Worm (Caenorhabditis elegans) whole organism, late embryonic: ENCODE data around the gene bus-18.

Source experiments
- T23F11.4 ChIP-seq: fragments of 200-800 bp; sonication (Bioruptor generic); optimal IDR thresholded peaks from 2 replicates; lab custom pipeline; 2018; ENCODE audit warnings: mild to moderate bottlenecking, missing genetic modification characterization, missing compliant biosample characterization
- ama-1 ChIP-seq: fragments of 150-350 bp; optimal IDR thresholded peaks from 2 replicates; lab custom pipeline; 2014
- ceh-14 ChIP-seq: sonication (generic microtip); optimal IDR thresholded peaks from 2 replicates; lab custom pipeline; 2016; ENCODE audit warnings: missing genotype, missing genetic modification characterization, missing compliant biosample characterization
- ceh-22 ChIP-seq: sonication (generic microtip); optimal IDR thresholded peaks from 2 replicates; lab custom pipeline; 2017; ENCODE audit warnings: missing biosample characterization, missing genetic modification characterization
- ceh-31 ChIP-seq: sonication (generic microtip); optimal IDR thresholded peaks from 2 replicates; lab custom pipeline; 2016; ENCODE audit warnings: missing genetic modification characterization, missing compliant biosample characterization
- dmd-4 ChIP-seq: sonication (generic microtip); optimal IDR thresholded peaks from 2 replicates; lab custom pipeline; 2016; ENCODE audit warnings: borderline replicate concordance, missing genetic modification characterization, missing compliant biosample characterization
- lim-6 ChIP-seq: sonication (generic microtip); optimal IDR thresholded peaks from 2 replicates; lab custom pipeline; 2016; ENCODE audit warnings: missing genetic modification characterization, missing compliant biosample characterization
- nfya-1 ChIP-seq: sonication (generic microtip); optimal IDR thresholded peaks from 2 replicates; lab custom pipeline; 2017; ENCODE audit warnings: missing genetic modification characterization, mild to moderate bottlenecking, missing compliant biosample characterization, antibody characterized with exemption, moderate library complexity
- nhr-11 ChIP-seq: fragments of 150-350 bp; optimal IDR thresholded peaks from 2 replicates; lab custom pipeline; 2014; ENCODE audit warnings: missing biosample characterization, missing genetic modification characterization
- odd-2 ChIP-seq: sonication (generic microtip); optimal IDR thresholded peaks from 2 replicates; lab custom pipeline; 2017; ENCODE audit warnings: antibody characterized with exemption, mild to moderate bottlenecking, missing genetic modification characterization, missing compliant biosample characterization
- pag-3 ChIP-seq: sonication (generic microtip); optimal IDR thresholded peaks from 2 replicates; lab custom pipeline; 2016; ENCODE audit warnings: missing compliant biosample characterization, missing genetic modification characterization, borderline replicate concordance
- tbx-2 ChIP-seq: sonication (generic microtip); optimal IDR thresholded peaks from 2 replicates; lab custom pipeline; 2016; ENCODE audit warnings: missing genetic modification characterization, missing compliant biosample characterization
- unc-42 ChIP-seq: sonication (generic microtip); optimal IDR thresholded peaks from 2 replicates; lab custom pipeline; 2016; ENCODE audit warnings: missing genotype, missing genetic modification characterization, missing compliant biosample characterization

DNA sequence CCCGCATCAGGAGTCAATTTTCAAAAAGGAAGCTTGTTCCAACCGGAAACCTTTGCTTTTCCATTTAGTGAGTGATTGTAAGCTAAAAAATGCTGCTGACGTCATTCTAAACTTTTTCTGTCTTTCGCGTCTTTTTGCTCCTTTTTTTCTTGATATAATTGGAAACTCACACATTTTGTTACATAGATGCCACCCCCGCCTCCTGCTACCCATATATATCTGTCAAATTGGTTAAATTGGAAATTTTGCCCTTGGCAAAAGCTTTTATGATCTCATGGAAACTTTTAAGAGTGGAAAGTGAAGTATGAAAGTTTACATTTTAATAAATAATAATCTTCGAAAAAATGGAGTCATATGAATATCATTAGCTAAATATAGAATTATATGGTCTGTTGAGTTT lies 36.4 kb downstream of the bus-18 start:
- no peak for TF ChIP-seq dmd-4 (tag; lab: Kevin White, UChicago)
- no peak for TF ChIP-seq ama-1
- no peak for TF ChIP-seq T23F11.4 (GFP tag; lab: Kevin White, UChicago)
- TF ChIP-seq unc-42 (tag; lab: Kevin White, UChicago): no peak
- TF ChIP-seq nfya-1: no peak
- TF ChIP-seq odd-2 (tag; lab: Kevin White, UChicago): no peak
- TF ChIP-seq lim-6 (tag; lab: Kevin White, UChicago): no peak
- TF ChIP-seq ceh-14 (tag; lab: Kevin White, UChicago): no peak
- TF ChIP-seq ceh-31 (tag; lab: Kevin White, UChicago): no peak
- TF ChIP-seq ceh-22 (tag; lab: Kevin White, UChicago): no peak
- no peak for TF ChIP-seq nhr-11
- TF ChIP-seq tbx-2: no peak
- TF ChIP-seq pag-3 (tag; lab: Kevin White, UChicago): no peak
